Worm (Caenorhabditis elegans): ENCODE results near the gene Y17G9B.4.

Gene Y17G9B.4

DNA sequence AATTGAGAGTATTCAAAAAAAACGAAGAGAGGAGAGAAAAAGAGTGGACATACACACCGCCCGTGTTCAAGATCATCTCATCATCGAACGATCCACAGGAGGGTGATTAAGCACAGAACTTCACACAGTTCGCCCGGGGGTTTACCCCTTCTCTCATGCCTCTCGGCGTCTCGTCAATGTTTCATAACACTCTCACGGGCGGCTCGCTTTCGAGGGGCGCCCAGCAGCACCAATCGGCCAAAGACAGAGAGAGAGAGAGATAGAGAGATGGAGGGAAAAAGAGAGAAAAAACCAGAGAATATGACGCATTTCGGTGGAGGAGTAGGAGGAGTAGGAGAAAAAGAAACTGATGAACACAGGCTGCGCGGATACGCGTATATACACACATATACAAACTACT, 46.7 kb upstream of the Y17G9B.4 start (continued):
- TF ChIP-seq tbx-9 (tag; optimal IDR thresholded peaks at IDR 0.05; ENCODE audit: borderline replicate concordance) (no peak), ztf-18 (tag; optimal IDR thresholded peaks at IDR 0.05) (peak; percentile 72), mel-28 (tag; optimal IDR thresholded peaks at IDR 0.05; ENCODE audit: borderline replicate concordance) (no peak), B0035.1 (tag; optimal IDR thresholded peaks at IDR 0.05) (no peak), K11D2.4 (GFP tag; IDR thresholded peaks at IDR 0.05) (peak; percentile 57; the same call in 1 of the 2 replicates), hlh-26 (GFP tag; conservative IDR thresholded peaks at IDR 0.05) (no peak), ZK185.1 (tag; optimal IDR thresholded peaks at IDR 0.05; ENCODE audit: poor library complexity, severe bottlenecking) (no peak), rcor-1 (GFP tag; IDR thresholded peaks at IDR 0.05) (peak; percentile 58; the same call in 1 of the 2 replicates), madf-10 (tag; optimal IDR thresholded peaks at IDR 0.05) (peak; percentile 19), nhr-80 (tag; optimal IDR thresholded peaks at IDR 0.05) (peak; percentile 99), nhr-179 (tag; optimal IDR thresholded peaks at IDR 0.05) (no peak), B0261.1 (tag; optimal IDR thresholded peaks at IDR 0.05) (no peak), somi-1 (GFP tag; optimal IDR thresholded peaks at IDR 0.05) (no peak), hlh-12 (tag; optimal IDR thresholded peaks at IDR 0.05) (no peak), D2030.7 (GFP tag; IDR thresholded peaks at IDR 0.05) (no peak), madf-3 (GFP tag; IDR thresholded peaks at IDR 0.05) (peak; percentile 26; the same call in 1 of the 2 replicates), efl-1 (GFP tag; optimal IDR thresholded peaks at IDR 0.05) (no peak), let-607 (tag; optimal IDR thresholded peaks at IDR 0.05) (peak in 1 of 2 experiments; percentile 27), Y95B8A.8 (GFP tag; IDR thresholded peaks at IDR 0.05) (0 out of 2 replicates have a peak, but pooled peaks have one; percentile 37), C17E4.6 (GFP tag; IDR thresholded peaks at IDR 0.05) (0 out of 2 replicates have a peak, but pooled peaks have one; percentile 19), rpc-1 (optimal IDR thresholded peaks at IDR 0.05) (no peak), rpc-1 (tag; optimal IDR thresholded peaks at IDR 0.05) (no peak), nfya-1 (tag; optimal IDR thresholded peaks at IDR 0.05; ENCODE audit: borderline replicate concordance, insufficient read depth) (no peak), F23B12.7 (tag; optimal IDR thresholded peaks at IDR 0.05; ENCODE audit: insufficient read depth) (no peak), egl-44 (GFP tag; IDR thresholded peaks at IDR 0.05) (0 out of 2 replicates have a peak, but pooled peaks have one; percentile 25), nfya-2 (GFP tag; IDR thresholded peaks at IDR 0.05) (no peak), dpff-1 (tag; optimal IDR thresholded peaks at IDR 0.05) (no peak), nhr-120 (GFP tag; IDR thresholded peaks at IDR 0.05) (no peak), C06A6.2 (GFP tag; conservative IDR thresholded peaks at IDR 0.05) (no peak), snpc-1.1 (tag; optimal IDR thresholded peaks at IDR 0.05; ENCODE audit: insufficient read depth) (no peak), ceh-91 (GFP tag; IDR thresholded peaks at IDR 0.05) (no peak), Y56A3A.18 (GFP tag; IDR thresholded peaks at IDR 0.05) (no peak), ekl-4 (GFP tag; IDR thresholded peaks at IDR 0.05) (no peak), lin-35 (GFP tag; optimal IDR thresholded peaks at IDR 0.05) (peak in 1 of 3 experiments; percentile 28), xnd-1 (tag; optimal IDR thresholded peaks at IDR 0.05) (no peak), ztf-3 (GFP tag; optimal IDR thresholded peaks at IDR 0.05) (no peak), ceh-79 (tag; optimal IDR thresholded peaks at IDR 0.05) (no peak), pbrm-1 (GFP tag; IDR thresholded peaks at IDR 0.05) (peak; percentile 52), cebp-1 (GFP tag; IDR thresholded peaks at IDR 0.05) (peak; percentile 82), cebp-1 (tag; optimal IDR thresholded peaks at IDR 0.05) (peak; percentile 96), ztf-25 (GFP tag; IDR thresholded peaks at IDR 0.05) (no peak), unc-62 (GFP tag; optimal IDR thresholded peaks at IDR 0.05) (no peak), mes-4 (tag; optimal IDR thresholded peaks at IDR 0.05) (no peak), nfyb-1 (GFP tag; IDR thresholded peaks at IDR 0.05) (peak; percentile 59; the same call in 1 of the 2 replicates), F33H1.4 (GFP tag; IDR thresholded peaks at IDR 0.05) (no peak), unc-130 (GFP tag; optimal IDR thresholded peaks at IDR 0.05) (no peak), nhr-90 (tag; optimal IDR thresholded peaks at IDR 0.05) (peak; percentile 51), F39B2.1 (GFP tag; IDR thresholded peaks at IDR 0.05) (no peak), dox-1 (GFP tag; IDR thresholded peaks at IDR 0.05) (peak; percentile 83; the same call in 1 of the 2 replicates)

Measured in whole organism, young adult.